Fruit fly (Drosophila melanogaster) whole organism, embryonic: ENCODE measurements around the gene wtrw.

Source experiments
- B-H1 ChIP-seq: fragments of 200-800 bp; sonication (Bioruptor generic); IDR thresholded peaks from 3 replicates; pipeline ENCODE4 v1.3.6; 2022; ENCODE audit warnings: missing biosample characterization, missing genetic modification characterization
- Bgb ChIP-seq: fragments of 200-800 bp; sonication (Bioruptor generic); IDR thresholded peaks from 2 replicates; pipeline ENCODE4 v1.3.6; 2022; ENCODE audit warnings: missing biosample characterization, missing genetic modification characterization; ENCODE audit not compliant: partially characterized antibody
- CG10431 ChIP-seq: fragments of 200-800 bp; sonication (Bioruptor generic); optimal IDR thresholded peaks from 3 replicates; lab custom pipeline; 2018; ENCODE audit warnings: missing biosample characterization, mild to moderate bottlenecking, missing genetic modification characterization
- CG10979 ChIP-seq: fragments of 200-800 bp; sonication (Bioruptor generic); optimal IDR thresholded peaks from 2 replicates; lab custom pipeline; 2018; ENCODE audit warnings: missing biosample characterization, mild to moderate bottlenecking, missing genetic modification characterization, moderate library complexity
- CG11085 ChIP-seq: fragments of 200-800 bp; sonication (Bioruptor generic); IDR thresholded peaks from 2 replicates; pipeline ENCODE4 v1.3.6; 2022; ENCODE audit warnings: missing biosample characterization, missing genetic modification characterization
- CG12942 ChIP-seq: fragments of 200-800 bp; sonication (Bioruptor generic); optimal IDR thresholded peaks from 3 replicates; lab custom pipeline; 2016; ENCODE audit warnings: missing biosample characterization, missing genetic modification characterization
- CG13123 ChIP-seq: fragments of 200-800 bp; sonication (Bioruptor generic); optimal IDR thresholded peaks from 2 replicates; lab custom pipeline; 2016; ENCODE audit warnings: missing biosample characterization, missing genetic modification characterization
- CG13624 ChIP-seq: fragments of 200-800 bp; sonication (Bioruptor generic); optimal IDR thresholded peaks from 2 replicates; lab custom pipeline; 2016; ENCODE audit warnings: missing biosample characterization, missing genetic modification characterization
- CG14014 ChIP-seq: fragments of 200-800 bp; sonication (Bioruptor generic); IDR thresholded peaks from 2 replicates; pipeline ENCODE4 v1.3.6; 2022; ENCODE audit warnings: missing biosample characterization, missing genetic modification characterization
- CG15601 ChIP-seq: fragments of 200-800 bp; sonication (Bioruptor generic); optimal IDR thresholded peaks from 3 replicates; lab custom pipeline; 2019; ENCODE audit warnings: missing biosample characterization, mild to moderate bottlenecking, missing genetic modification characterization, moderate library complexity
- CG16863 ChIP-seq: fragments of 200-800 bp; sonication (Bioruptor generic); optimal IDR thresholded peaks from 3 replicates; lab custom pipeline; 2016; ENCODE audit warnings: missing biosample characterization, missing genetic modification characterization
- CG17186 ChIP-seq: fragments of 200-800 bp; sonication (Bioruptor generic); optimal IDR thresholded peaks from 3 replicates; lab custom pipeline; 2017; ENCODE audit warnings: missing biosample characterization, missing genetic modification reagents, missing genetic modification characterization
- CG17912 ChIP-seq: fragments of 200-800 bp; sonication (Bioruptor generic); optimal IDR thresholded peaks from 2 replicates; lab custom pipeline; 2018; ENCODE audit warnings: missing biosample characterization, mild to moderate bottlenecking, missing genetic modification characterization
- CG2199 ChIP-seq: fragments of 200-800 bp; sonication (Bioruptor generic); IDR thresholded peaks from 3 replicates; pipeline ENCODE4 v1.3.6; 2022; ENCODE audit warnings: missing biosample characterization, missing genetic modification characterization
- CG33557 ChIP-seq: fragments of 200-800 bp; sonication (Bioruptor generic); optimal IDR thresholded peaks from 2 replicates; lab custom pipeline; 2019; ENCODE audit warnings: missing biosample characterization, mild to moderate bottlenecking, missing genetic modification characterization, moderate library complexity
- CG4424 ChIP-seq: fragments of 200-800 bp; sonication (Bioruptor generic); optimal IDR thresholded peaks from 3 replicates; lab custom pipeline; 2016; ENCODE audit warnings: missing biosample characterization, missing genetic modification characterization
- CG6689 ChIP-seq: fragments of 200-800 bp; sonication (Bioruptor generic); IDR thresholded peaks from 2 replicates; pipeline ENCODE4 v1.3.6; 2022; ENCODE audit warnings: missing biosample characterization, missing genetic modification characterization
- CG6791 ChIP-seq: fragments of 200-800 bp; sonication (Bioruptor generic); IDR thresholded peaks from 3 replicates; pipeline ENCODE4 v1.3.6; 2022; ENCODE audit warnings: missing biosample characterization, missing genetic modification characterization; ENCODE audit not compliant: partially characterized antibody
- CG6813 ChIP-seq: fragments of 200-800 bp; sonication (Bioruptor generic); optimal IDR thresholded peaks from 2 replicates; lab custom pipeline; 2017; ENCODE audit warnings: missing biosample characterization, missing genetic modification characterization, mild to moderate bottlenecking, moderate library complexity, missing genetic modification reagents
- CG7357 ChIP-seq: fragments of 200-800 bp; sonication (Bioruptor generic); IDR thresholded peaks from 3 replicates; pipeline ENCODE4 v1.3.6; 2022; ENCODE audit warnings: missing biosample characterization, missing genetic modification characterization
- CG7963 ChIP-seq: fragments of 200-800 bp; sonication (Bioruptor generic); IDR thresholded peaks from 3 replicates; pipeline ENCODE4 v1.3.6; 2022; ENCODE audit warnings: missing biosample characterization, missing genetic modification characterization; ENCODE audit not compliant: partially characterized antibody
- CoRest ChIP-seq: fragments of 200-800 bp; sonication (Bioruptor generic); optimal IDR thresholded peaks from 3 replicates; lab custom pipeline; 2018; ENCODE audit warnings: missing biosample characterization, mild to moderate bottlenecking, missing genetic modification characterization, moderate library complexity
- Doc3 ChIP-seq: fragments of 200-800 bp; sonication (Bioruptor generic); IDR thresholded peaks from 3 replicates; pipeline ENCODE4 v1.3.6; 2022; ENCODE audit warnings: missing biosample characterization, missing genetic modification characterization; ENCODE audit not compliant: partially characterized antibody
- Hsf ChIP-seq: fragments of 200-800 bp; sonication (Bioruptor generic); optimal IDR thresholded peaks from 3 replicates; lab custom pipeline; 2016; ENCODE audit warnings: missing biosample characterization, missing genetic modification characterization
- Meics ChIP-seq: fragments of 200-800 bp; sonication (Bioruptor generic); optimal IDR thresholded peaks from 2 replicates; lab custom pipeline; 2017; ENCODE audit warnings: missing biosample characterization, mild to moderate bottlenecking, missing genetic modification characterization
- Nf-YC ChIP-seq: fragments of 200-800 bp; optimal IDR thresholded peaks from 3 replicates; lab custom pipeline; 2019; ENCODE audit warnings: missing biosample characterization, mild to moderate bottlenecking, missing genetic modification characterization, moderate library complexity
- Pdp1 ChIP-seq, 2 experiments: fragments of 200-800 bp; sonication (Bioruptor generic); optimal IDR thresholded peaks; 3 replicates each; lab custom pipeline; 2016; ENCODE audit warnings: missing biosample characterization in 2 of 2, missing genetic modification characterization in 2 of 2, mild to moderate bottlenecking in 1 of 2, moderate library complexity in 1 of 2
- Ptx1 ChIP-seq: fragments of 200-800 bp; sonication (Bioruptor generic); IDR thresholded peaks from 2 replicates; pipeline ENCODE4 v1.3.6; 2022; ENCODE audit warnings: missing biosample characterization, missing genetic modification characterization
- Six4 ChIP-seq: fragments of 200-800 bp; sonication (Bioruptor generic); optimal IDR thresholded peaks from 2 replicates; lab custom pipeline; 2016; ENCODE audit warnings: missing biosample characterization, missing genetic modification characterization
- Sox100B ChIP-seq: fragments of 200-800 bp; sonication (Bioruptor generic); optimal IDR thresholded peaks from 3 replicates; lab custom pipeline; 2018; ENCODE audit warnings: missing biosample characterization, mild to moderate bottlenecking, missing genetic modification characterization
- Sox102F ChIP-seq: fragments of 200-800 bp; sonication (Bioruptor generic); optimal IDR thresholded peaks from 2 replicates; lab custom pipeline; 2018; ENCODE audit warnings: missing biosample characterization, mild to moderate bottlenecking, missing genetic modification characterization, moderate library complexity
- Sry-β ChIP-seq: fragments of 200-800 bp; sonication (Bioruptor generic); optimal IDR thresholded peaks from 2 replicates; lab custom pipeline; 2018; ENCODE audit warnings: missing biosample characterization, mild to moderate bottlenecking, missing genetic modification characterization, moderate library complexity
- ab ChIP-seq: fragments of 200-800 bp; sonication (Bioruptor generic); optimal IDR thresholded peaks from 2 replicates; lab custom pipeline; 2016; ENCODE audit warnings: missing biosample characterization, missing genetic modification characterization
- bsh ChIP-seq, 2 experiments: fragments of 200-800 bp; sonication (Bioruptor generic); optimal IDR thresholded peaks; 2 replicates each; lab custom pipeline; 2017 to 2018; ENCODE audit warnings: mild to moderate bottlenecking in 2 of 2, missing biosample characterization in 2 of 2, missing genetic modification characterization in 2 of 2, moderate library complexity in 1 of 2
- dan ChIP-seq: fragments of 200-800 bp; sonication (Bioruptor generic); IDR thresholded peaks from 2 replicates; pipeline ENCODE4 v1.3.6; 2022; ENCODE audit warnings: missing biosample characterization, missing genetic modification characterization
- dati ChIP-seq: fragments of 200-800 bp; sonication (Bioruptor generic); IDR thresholded peaks from 2 replicates; pipeline ENCODE4 v1.3.6; 2022; ENCODE audit warnings: missing biosample characterization, missing genetic modification characterization
- ems ChIP-seq: fragments of 200-800 bp; sonication (Bioruptor generic); optimal IDR thresholded peaks from 3 replicates; lab custom pipeline; 2016; ENCODE audit warnings: missing biosample characterization, missing genetic modification characterization
- fd102C ChIP-seq: fragments of 200-800 bp; sonication (Bioruptor generic); optimal IDR thresholded peaks from 2 replicates; lab custom pipeline; 2018; ENCODE audit warnings: missing biosample characterization, mild to moderate bottlenecking, missing genetic modification characterization, moderate library complexity
- hth ChIP-seq: fragments of >200 bp; optimal IDR thresholded peaks from 2 replicates; lab custom pipeline; 2017; ENCODE audit warnings: inconsistent platforms
- insv ChIP-seq, 2 experiments: fragments of 200-800 bp; sonication (Bioruptor generic); optimal IDR thresholded peaks; 3 replicates each; lab custom pipeline; 2016 to 2018; ENCODE audit warnings: missing biosample characterization in 2 of 2, missing genetic modification characterization in 2 of 2
- lola ChIP-seq, 3 experiments: fragments of >200 bp in 2 of 3; fragments of 200-800 bp in 1 of 3; sonication (Bioruptor generic) in 1 of 3; optimal IDR thresholded peaks; 2 replicates each; lab custom pipeline; 2017 to 2019; ENCODE audit warnings: missing biosample characterization in 3 of 3, missing genetic modification characterization in 3 of 3, mild to moderate bottlenecking in 1 of 3, moderate library complexity in 1 of 3
- nau ChIP-seq: fragments of 200-800 bp; sonication (Bioruptor generic); optimal IDR thresholded peaks from 3 replicates; lab custom pipeline; 2017; ENCODE audit warnings: missing biosample characterization, mild to moderate bottlenecking, missing genetic modification characterization, missing genetic modification reagents
- nerfin-1 ChIP-seq: fragments of 200-800 bp; sonication (Bioruptor generic); optimal IDR thresholded peaks from 3 replicates; lab custom pipeline; 2019; ENCODE audit warnings: missing biosample characterization, mild to moderate bottlenecking, missing genetic modification characterization, moderate library complexity
- nmo ChIP-seq: fragments of 200-800 bp; sonication (Bioruptor generic); optimal IDR thresholded peaks from 2 replicates; lab custom pipeline; 2018; ENCODE audit warnings: missing biosample characterization, mild to moderate bottlenecking, missing genetic modification characterization, moderate library complexity
- otp ChIP-seq: fragments of 200-800 bp; sonication (Bioruptor generic); IDR thresholded peaks from 3 replicates; pipeline ENCODE4, ENCODE4 v1.3.6; 2022; ENCODE audit warnings: missing biosample characterization, missing genetic modification characterization
- peb ChIP-seq: fragments of 200-800 bp; sonication (Bioruptor generic); IDR thresholded peaks from 2 replicates; pipeline ENCODE4 v1.3.6; 2022; ENCODE audit warnings: missing biosample characterization, missing genetic modification characterization
- pros ChIP-seq: fragments of 200-800 bp; sonication (Bioruptor generic); optimal IDR thresholded peaks from 3 replicates; lab custom pipeline; 2019; ENCODE audit warnings: missing biosample characterization, mild to moderate bottlenecking, missing genetic modification characterization, moderate library complexity
- scrt ChIP-seq: fragments of 200-800 bp; sonication (Bioruptor generic); optimal IDR thresholded peaks from 2 replicates; lab custom pipeline; 2018; ENCODE audit warnings: missing biosample characterization, mild to moderate bottlenecking, missing genetic modification characterization, moderate library complexity
- sisA ChIP-seq: fragments of 200-800 bp; sonication (Bioruptor generic); IDR thresholded peaks from 2 replicates; pipeline ENCODE4 v1.3.6; 2022; ENCODE audit warnings: missing biosample characterization, missing genetic modification characterization
- so ChIP-seq: fragments of 200-800 bp; sonication (Bioruptor generic); IDR thresholded peaks from 3 replicates; pipeline ENCODE4 v1.3.6; 2022; ENCODE audit warnings: missing biosample characterization, missing genetic modification characterization
- tup ChIP-seq: fragments of 200-800 bp; sonication (Bioruptor generic); optimal IDR thresholded peaks from 2 replicates; lab custom pipeline; 2016; ENCODE audit warnings: missing biosample characterization, mild to moderate bottlenecking, missing genetic modification characterization, moderate library complexity

The wtrw gene

dm6 chr3R:7913139-7913538 is 22.0 kb downstream of the wtrw start, which contains the start of gene Rfk (continued):
- TF ChIP-seq Nf-YC (tag; lab: Kevin White, UChicago) (peak; percentile 33), CG6791 (GFP tag; lab: Robert Waterston, UW) (0 out of 3 replicates have a peak, but pooled peaks have one; percentile 15), CG7357 (GFP tag; lab: Robert Waterston, UW) (no peak), Ptx1 (0 out of 2 replicates have a peak, but pooled peaks have one; percentile 28), insv (GFP tag; optimal IDR thresholded peaks at IDR 0.05; lab: Kevin White, UChicago) (no peak), pros (no peak), hth (no peak), Pdp1 (GFP tag; optimal IDR thresholded peaks at IDR 0.05; lab: Kevin White, UChicago) (peak in 1 of 2 experiments; percentile 71), CG33557 (no peak), CG17912 (no peak), CoRest (tag; lab: Kevin White, UChicago) (peak; percentile 31), Bgb (GFP tag; lab: Robert Waterston, UW) (no peak), CG7963 (GFP tag; lab: Robert Waterston, UW) (no peak), so (no peak), Six4 (GFP tag; lab: Kevin White, UChicago) (no peak), dan (GFP tag; lab: Robert Waterston, UW) (no peak), dati (no peak), Sox102F (GFP tag; lab: Kevin White, UChicago) (no peak), Meics (GFP tag; lab: Kevin White, UChicago) (no peak), CG11085 (GFP tag; lab: Robert Waterston, UW) (no peak), nau (GFP tag; lab: Kevin White, UChicago) (no peak), CG6813 (GFP tag; lab: Kevin White, UChicago) (no peak), otp (GFP tag; lab: Robert Waterston, UW) (no peak), CG15601 (no peak), nmo (peak; percentile 35), peb (GFP tag; lab: Robert Waterston, UW) (no peak), Sox100B (no peak), CG6689 (GFP tag; lab: Robert Waterston, UW) (no peak), CG12942 (GFP tag; lab: Kevin White, UChicago) (no peak), scrt (no peak), B-H1 (GFP tag; lab: Robert Waterston, UW) (no peak), Doc3 (GFP tag; lab: Robert Waterston, UW) (peak; percentile 44; the same call in 1 of the 3 replicates), CG14014 (GFP tag; lab: Robert Waterston, UW) (no peak), Hsf (no peak), nerfin-1 (no peak), CG10979 (tag; lab: Kevin White, UChicago) (no peak), CG10431 (GFP tag; lab: Kevin White, UChicago) (no peak), CG4424 (GFP tag; lab: Kevin White, UChicago) (peak; percentile 57), sisA (no peak), tup (GFP tag; lab: Kevin White, UChicago) (no peak), CG16863 (no peak), lola (GFP tag; optimal IDR thresholded peaks at IDR 0.05; lab: Kevin White, UChicago) (no peak), CG13123 (GFP tag; lab: Kevin White, UChicago) (no peak), CG2199 (no peak), CG17186 (GFP tag; lab: Kevin White, UChicago) (no peak), bsh (GFP tag; optimal IDR thresholded peaks at IDR 0.05; lab: Kevin White, UChicago) (peak in 1 of 2 experiments; percentile 28), CG13624 (no peak), Sry-β (GFP tag; lab: Kevin White, UChicago) (peak; percentile 55), ab (no peak), fd102C (GFP tag; lab: Kevin White, UChicago) (no peak), ems (no peak)
